Worm (Caenorhabditis elegans) whole organism, L2 larva: ENCODE measurements around the gene F10A3.11.

Experiments
- F13H6.1 ChIP-seq: sonication (generic microtip); optimal IDR thresholded peaks from 2 replicates; lab custom pipeline; 2016; ENCODE audit warnings: missing genetic modification characterization, missing compliant biosample characterization
- Y55F3AM.14 ChIP-seq: fragments of 200-800 bp; sonication (Bioruptor generic); optimal IDR thresholded peaks from 2 replicates; lab custom pipeline; 2018; ENCODE audit warnings: mild to moderate bottlenecking, missing genetic modification characterization, missing compliant biosample characterization
- blmp-1 ChIP-seq: sonication (generic microtip); optimal IDR thresholded peaks from 2 replicates; lab custom pipeline; 2017; ENCODE audit warnings: missing genetic modification characterization, mild to moderate bottlenecking, missing compliant biosample characterization, antibody characterized with exemption, moderate library complexity; ENCODE audit not compliant: insufficient read depth
- ceh-16 ChIP-seq: fragments of 150-350 bp; optimal IDR thresholded peaks from 2 replicates; lab custom pipeline; 2014; ENCODE audit warnings: missing biosample characterization, missing genetic modification characterization
- crh-2 ChIP-seq: sonication (generic microtip); optimal IDR thresholded peaks from 2 replicates; lab custom pipeline; 2017; ENCODE audit warnings: missing biosample characterization, missing genetic modification characterization
- dmd-4 ChIP-seq: sonication (generic microtip); optimal IDR thresholded peaks from 2 replicates; lab custom pipeline; 2017; ENCODE audit warnings: missing biosample characterization, missing genetic modification characterization
- egl-27 ChIP-seq: sonication (generic microtip); optimal IDR thresholded peaks from 3 replicates; lab custom pipeline; 2017; ENCODE audit warnings: missing biosample characterization, missing genetic modification reagents, missing genetic modification characterization
- elt-1 ChIP-seq: fragments of 150-350 bp; optimal IDR thresholded peaks from 2 replicates; lab custom pipeline; 2014; ENCODE audit warnings: missing biosample characterization, missing genetic modification characterization
- gmeb-1 ChIP-seq: fragments of 150-350 bp; optimal IDR thresholded peaks from 2 replicates; lab custom pipeline; 2014; ENCODE audit warnings: missing biosample characterization, missing genetic modification characterization
- lin-39 ChIP-seq: fragments of 150-350 bp; optimal IDR thresholded peaks from 2 replicates; lab custom pipeline; 2014; ENCODE audit warnings: missing biosample characterization, missing genetic modification reagents, missing genetic modification characterization
- mab-5 ChIP-seq: fragments of 150-350 bp; optimal IDR thresholded peaks from 2 replicates; lab custom pipeline; 2014; ENCODE audit warnings: missing biosample characterization, missing genetic modification characterization
- mdl-1 ChIP-seq, 2 experiments: fragments of 150-350 bp in 1 of 2; sonication (generic microtip) in 1 of 2; optimal IDR thresholded peaks; 2 replicates each; lab custom pipeline; 2017; ENCODE audit warnings: missing biosample characterization in 2 of 2, missing genetic modification characterization in 2 of 2
- nhr-10 ChIP-seq: sonication (generic microtip); optimal IDR thresholded peaks from 2 replicates; lab custom pipeline; 2017; ENCODE audit warnings: missing biosample characterization, missing genetic modification characterization
- nhr-11 ChIP-seq: fragments of 150-350 bp; optimal IDR thresholded peaks from 2 replicates; lab custom pipeline; 2014; ENCODE audit warnings: missing biosample characterization, missing genetic modification characterization
- nhr-21 ChIP-seq: fragments of 150-350 bp; optimal IDR thresholded peaks from 2 replicates; lab custom pipeline; 2014; ENCODE audit warnings: missing biosample characterization, missing genetic modification characterization
- nhr-25 ChIP-seq: fragments of 150-350 bp; sonication (generic microtip); optimal IDR thresholded peaks from 3 replicates; lab custom pipeline; 2014; ENCODE audit warnings: missing biosample characterization, missing genetic modification characterization
- sem-4 ChIP-seq: fragments of 150-350 bp; optimal IDR thresholded peaks from 2 replicates; lab custom pipeline; 2014; ENCODE audit warnings: missing biosample characterization, missing genetic modification reagents, missing genetic modification characterization
- sma-3 ChIP-seq: sonication (generic microtip); optimal IDR thresholded peaks from 2 replicates; lab custom pipeline; 2016; ENCODE audit warnings: missing genetic modification reagents, missing genetic modification characterization, missing compliant biosample characterization
- sma-9 ChIP-seq, 2 experiments: fragments of 150-350 bp in 1 of 2; sonication (generic microtip) in 1 of 2; optimal IDR thresholded peaks; 2 replicates each; lab custom pipeline; 2014 to 2016; ENCODE audit warnings: missing genetic modification characterization in 2 of 2, mild to moderate bottlenecking in 1 of 2, missing biosample characterization in 1 of 2, missing compliant biosample characterization in 1 of 2, missing genetic modification reagents in 1 of 2, moderate library complexity in 1 of 2
- unc-39 ChIP-seq: fragments of 150-350 bp; optimal IDR thresholded peaks from 2 replicates; lab custom pipeline; 2014; ENCODE audit warnings: missing biosample characterization, missing genetic modification characterization
- unc-62 ChIP-seq: fragments of 150-350 bp; optimal IDR thresholded peaks from 2 replicates; lab custom pipeline; 2014; ENCODE audit warnings: missing biosample characterization, missing genetic modification reagents, missing genetic modification characterization
- ztf-11 ChIP-seq: sonication (generic microtip); optimal IDR thresholded peaks from 2 replicates; lab custom pipeline; 2017; ENCODE audit warnings: missing biosample characterization, missing genetic modification characterization
- ztf-4 ChIP-seq: fragments of 150-350 bp; optimal IDR thresholded peaks from 2 replicates; lab custom pipeline; 2014; ENCODE audit warnings: missing biosample characterization, missing genetic modification characterization

Gene F10A3.11

ce11 chrV:16211713-16212112, 49.2 kb downstream of the F10A3.11 start:
- TF ChIP-seq elt-1 (tag; lab: Kevin White, UChicago) (no peak), sma-9 (GFP tag; optimal IDR thresholded peaks at IDR 0.05; lab: Kevin White, UChicago) (peak; percentile 76), sma-9 (tag; optimal IDR thresholded peaks at IDR 0.05; lab: Kevin White, UChicago) (no peak), nhr-21 (peak; percentile 61)

ce11 chrV:16213323-16213722, 50.8 kb downstream of the F10A3.11 start:
- TF ChIP-seq blmp-1 (tag; lab: Kevin White, UChicago) (peak; percentile 49), nhr-11 (tag; lab: Kevin White, UChicago) (no peak), sma-9 (GFP tag; optimal IDR thresholded peaks at IDR 0.05; lab: Kevin White, UChicago) (peak; percentile 91), sma-9 (tag; optimal IDR thresholded peaks at IDR 0.05; lab: Kevin White, UChicago) (no peak), gmeb-1 (tag; lab: Kevin White, UChicago) (peak; percentile 27), ztf-11 (no peak), unc-39 (tag; lab: Kevin White, UChicago) (no peak), sma-3 (peak; percentile 36), crh-2 (tag; lab: Kevin White, UChicago) (peak; percentile 5), lin-39 (tag; lab: Kevin White, UChicago) (no peak), F13H6.1 (tag; lab: Kevin White, UChicago) (no peak), nhr-10 (tag; lab: Kevin White, UChicago) (no peak), ceh-16 (tag; lab: Kevin White, UChicago) (no peak), nhr-25 (tag; lab: Kevin White, UChicago) (peak; percentile 45), nhr-21 (peak; percentile 81), dmd-4 (no peak), unc-62 (GFP tag; lab: Kevin White, UChicago) (no peak), Y55F3AM.14 (GFP tag; lab: Kevin White, UChicago) (peak; percentile 14), egl-27 (tag; lab: Kevin White, UChicago) (peak; percentile 0), mdl-1 (tag; optimal IDR thresholded peaks at IDR 0.05; lab: Kevin White, UChicago) (peak in 1 of 2 experiments; percentile 3), ztf-4 (tag; lab: Kevin White, UChicago) (no peak), sem-4 (no peak), mab-5 (tag; lab: Kevin White, UChicago) (no peak)
- TF ChIP-seq, all 48 proteins: peak for 10
